Fruit fly (Drosophila melanogaster): ENCODE measurements around the gene nAChRalpha6.

- TF ChIP-seq usp (GFP tag; optimal IDR thresholded peaks at IDR 0.05) (no peak), jim (GFP tag; optimal IDR thresholded peaks at IDR 0.05) (no peak), brk (GFP tag; optimal IDR thresholded peaks at IDR 0.05) (peak; percentile 86), Abd-B (GFP tag; optimal IDR thresholded peaks at IDR 0.05) (no peak), pan (optimal IDR thresholded peaks at IDR 0.05) (no peak), ey (GFP tag; optimal IDR thresholded peaks at IDR 0.05) (no peak), GATAd (GFP tag; optimal IDR thresholded peaks at IDR 0.05) (no peak)
Measured at dm6 chr2L:9894871-9895364, 8.9 kb upstream of the nAChRalpha6 start, which contains the start of gene Bka.

All from whole organism, wandering third instar larva.